Fruit fly (Drosophila melanogaster): ENCODE measurements around the gene CG5421.

The CG5421 gene

DNA sequence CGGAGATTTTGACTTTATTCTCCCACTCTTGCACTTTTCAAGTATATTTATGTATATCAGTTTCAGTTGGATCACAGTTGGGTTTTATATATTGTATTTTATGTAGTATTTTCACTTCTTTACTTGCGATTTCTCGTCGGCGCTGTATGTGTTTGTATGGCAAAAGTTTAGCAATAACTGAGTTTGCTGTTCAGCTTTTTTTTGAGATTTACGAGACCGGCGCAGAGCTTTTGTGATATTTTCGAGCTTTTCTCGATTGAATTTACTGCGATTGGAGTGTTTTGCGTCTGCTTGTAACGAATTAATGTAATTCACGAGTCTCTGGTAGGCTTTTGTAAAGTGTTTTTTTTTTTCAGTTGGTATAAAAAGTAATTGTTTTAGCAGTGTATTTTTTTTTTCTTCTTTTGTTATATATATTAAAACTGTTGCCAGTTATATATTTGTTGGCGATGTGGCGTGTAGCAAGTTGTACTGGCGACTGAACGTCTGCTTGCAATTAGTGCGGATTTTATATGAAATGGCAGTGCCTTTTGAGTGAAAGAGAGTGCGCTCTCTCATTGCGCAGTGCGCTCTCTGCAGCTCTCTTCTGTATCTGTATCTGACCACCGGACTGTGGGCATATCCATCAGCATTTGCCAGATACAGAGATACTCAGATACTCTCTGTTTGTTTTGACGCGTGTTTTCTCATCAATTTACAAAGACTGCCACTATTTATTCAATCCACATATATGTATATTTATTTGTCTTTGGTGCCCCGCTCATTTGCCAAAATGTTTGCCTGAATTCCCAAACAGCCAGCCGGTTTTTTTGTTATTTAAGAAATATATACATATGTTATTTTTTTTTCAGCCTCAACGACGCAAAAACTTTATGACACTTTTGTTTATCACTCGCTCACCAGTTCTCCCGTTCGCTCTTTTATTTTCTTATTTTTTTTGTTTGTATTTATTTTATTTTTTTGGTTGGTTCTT lies 13.1 kb upstream of the CG5421 start (continued):
- no peak; the same call in 1 of the 2 replicates for TF ChIP-seq amos (GFP tag; IDR thresholded peaks at IDR 0.05; ENCODE audit: partially characterized antibody)
- TF ChIP-seq salm (tag; optimal IDR thresholded peaks at IDR 0.05), result peak; percentile 60
- TF ChIP-seq NC2β (GFP tag; optimal IDR thresholded peaks at IDR 0.05), result peak; percentile 59
- TF ChIP-seq CG2712 (tag; optimal IDR thresholded peaks at IDR 0.05), result peak; percentile 54
- TF ChIP-seq CG2199 (GFP tag; IDR thresholded peaks at IDR 0.05), result peak; percentile 87; the same call in 2 of the 3 replicates
- TF ChIP-seq NfI (GFP tag; optimal IDR thresholded peaks at IDR 0.05), result peak; percentile 47
- TF ChIP-seq Hmx (GFP tag; optimal IDR thresholded peaks at IDR 0.05), result no peak
- TF ChIP-seq ro (GFP tag; IDR thresholded peaks at IDR 0.05), result no peak
- peak; percentile 79 for TF ChIP-seq Atf6 (GFP tag; IDR thresholded peaks at IDR 0.05)
- TF ChIP-seq CHES-1-like (GFP tag; optimal IDR thresholded peaks at IDR 0.05), result no peak
- TF ChIP-seq CG1832 (GFP tag; optimal IDR thresholded peaks at IDR 0.05), result no peak
- TF ChIP-seq CG18262 (tag; optimal IDR thresholded peaks at IDR 0.05), result peak; percentile 55
- TF ChIP-seq ind (GFP tag; optimal IDR thresholded peaks at IDR 0.05), result no peak
- peak; percentile 96 for TF ChIP-seq mirr (GFP tag; optimal IDR thresholded peaks at IDR 0.05)
- no peak for TF ChIP-seq CG15073 (GFP tag; optimal IDR thresholded peaks at IDR 0.05)
- TF ChIP-seq CG6254 (GFP tag; optimal IDR thresholded peaks at IDR 0.05), result peak; percentile 51
- peak; percentile 47; the same call in 1 of the 3 replicates for TF ChIP-seq CG17361 (GFP tag; IDR thresholded peaks at IDR 0.05)
- no peak for TF ChIP-seq Sin3A (optimal IDR thresholded peaks at IDR 0.05)
- no peak for TF ChIP-seq p53 (GFP tag; optimal IDR thresholded peaks at IDR 0.05)
- no peak for TF ChIP-seq CG43689 (GFP tag; IDR thresholded peaks at IDR 0.05)
- TF ChIP-seq CG3407 (GFP tag; optimal IDR thresholded peaks at IDR 0.05), result peak; percentile 61
- TF ChIP-seq zfh2 (GFP tag; optimal IDR thresholded peaks at IDR 0.05), result no peak
- peak; percentile 18 for TF ChIP-seq maf-S (GFP tag; optimal IDR thresholded peaks at IDR 0.05)
- TF ChIP-seq CG7786 (GFP tag; optimal IDR thresholded peaks at IDR 0.05), result peak; percentile 6
- no peak for TF ChIP-seq Dfd (GFP tag; optimal IDR thresholded peaks at IDR 0.05)
- 0 out of 3 replicates have a peak, but pooled peaks have one; percentile 22 for TF ChIP-seq row (GFP tag; IDR thresholded peaks at IDR 0.05)
- no peak for TF ChIP-seq Ets97D (GFP tag; optimal IDR thresholded peaks at IDR 0.05)
- TF ChIP-seq CG15011 (GFP tag; optimal IDR thresholded peaks at IDR 0.05), result peak; percentile 77
- TF ChIP-seq bbx (GFP tag; IDR thresholded peaks at IDR 0.05; ENCODE audit: partially characterized antibody), result peak; percentile 57; the same call in 1 of the 2 replicates
- no peak for TF ChIP-seq CkIIα-i1 (GFP tag; IDR thresholded peaks at IDR 0.05)
- no peak for TF ChIP-seq CG14860 (GFP tag; IDR thresholded peaks at IDR 0.05; ENCODE audit: partially characterized antibody)
- peak; percentile 44 for TF ChIP-seq disco-r (GFP tag; optimal IDR thresholded peaks at IDR 0.05)
- TF ChIP-seq jumu (GFP tag; optimal IDR thresholded peaks at IDR 0.05), result no peak
- peak; percentile 22 for TF ChIP-seq CG2202 (tag; optimal IDR thresholded peaks at IDR 0.05)
- TF ChIP-seq CG9797 (GFP tag; optimal IDR thresholded peaks at IDR 0.05), result no peak
- TF ChIP-seq HmgD (GFP tag; optimal IDR thresholded peaks at IDR 0.05), result no peak
- no peak for TF ChIP-seq Stat92E (GFP tag; optimal IDR thresholded peaks at IDR 0.05)
- TF ChIP-seq CG34224 (GFP tag; IDR thresholded peaks at IDR 0.05; ENCODE audit: partially characterized antibody), result peak; percentile 46; the same call in 2 of the 3 replicates
- TF ChIP-seq B-H2 (GFP tag; optimal IDR thresholded peaks at IDR 0.05), result peak; percentile 92
- 0 out of 2 replicates have a peak, but pooled peaks have one; percentile 38 for TF ChIP-seq CG11696 (GFP tag; IDR thresholded peaks at IDR 0.05)
- peak; percentile 20 for TF ChIP-seq Mad (GFP tag; optimal IDR thresholded peaks at IDR 0.05)
- TF ChIP-seq CrebB (tag; optimal IDR thresholded peaks at IDR 0.05), result peak; percentile 87
- TF ChIP-seq CoRest (tag; optimal IDR thresholded peaks at IDR 0.05), result peak; percentile 28
- TF ChIP-seq Asciz (GFP tag; optimal IDR thresholded peaks at IDR 0.05), result peak; percentile 60
- no peak; the same call in 1 of the 2 replicates for TF ChIP-seq CG9932 (GFP tag; IDR thresholded peaks at IDR 0.05)
- TF ChIP-seq CG13287 (GFP tag; IDR thresholded peaks at IDR 0.05; ENCODE audit: partially characterized antibody), result peak; percentile 39; the same call in 1 of the 2 replicates
- no peak for TF ChIP-seq H2.0 (GFP tag; IDR thresholded peaks at IDR 0.05)
- TF ChIP-seq Dek (tag; optimal IDR thresholded peaks at IDR 0.05), result peak; percentile 67

Data from whole organism, embryonic.